Worm (Caenorhabditis elegans) whole organism, midembryonic: ENCODE results near the gene ZK1320.9.

Experiments used
- T22C8.4 ChIP-seq: fragments of 200-800 bp; sonication (Bioruptor generic); IDR thresholded peaks from 2 replicates; pipeline ENCODE4 v1.3.6; 2022; ENCODE audit warnings: missing genetic modification characterization, missing compliant biosample characterization
- cog-1 ChIP-seq: sonication (generic microtip); optimal IDR thresholded peaks from 2 replicates; lab custom pipeline; 2016; ENCODE audit warnings: missing genetic modification characterization, missing compliant biosample characterization
- flt-1 ChIP-seq: fragments of 200-800 bp; sonication (Bioruptor generic); IDR thresholded peaks from 2 replicates; pipeline ENCODE4 v1.3.6; 2022; ENCODE audit warnings: missing genetic modification characterization, missing compliant biosample characterization
- klf-2 ChIP-seq: fragments of 200-800 bp; sonication (Bioruptor generic); conservative IDR thresholded peaks from 2 replicates; pipeline ENCODE4 v1.3.6; 2022; ENCODE audit warnings: missing genetic modification reagents, missing genetic modification characterization, missing compliant biosample characterization
- med-1 ChIP-seq: sonication (generic microtip); optimal IDR thresholded peaks from 2 replicates; lab custom pipeline; 2017; ENCODE audit warnings: missing genetic modification characterization, mild to moderate bottlenecking, missing compliant biosample characterization, antibody characterized with exemption, missing genetic modification reagents; ENCODE audit not compliant: insufficient read depth
- ref-1 ChIP-seq: fragments of 200-800 bp; sonication (Bioruptor generic); conservative IDR thresholded peaks from 2 replicates; pipeline ENCODE4 v1.3.6; 2022; ENCODE audit warnings: missing genetic modification reagents, missing genetic modification characterization, missing compliant biosample characterization
- tab-1 ChIP-seq: fragments of 200-800 bp; sonication (Bioruptor generic); IDR thresholded peaks from 2 replicates; pipeline ENCODE4 v1.3.6; 2022; ENCODE audit warnings: missing genetic modification characterization, missing compliant biosample characterization
- ztf-23 ChIP-seq: fragments of 200-800 bp; sonication (Bioruptor generic); IDR thresholded peaks from 2 replicates; pipeline ENCODE4 v1.3.6; 2022; ENCODE audit warnings: missing genetic modification reagents, missing genetic modification characterization, missing compliant biosample characterization
- ztf-29 ChIP-seq: fragments of 200-800 bp; sonication (Bioruptor generic); IDR thresholded peaks from 2 replicates; pipeline ENCODE4 v1.3.6; 2022; ENCODE audit warnings: missing genetic modification reagents, missing genetic modification characterization, missing compliant biosample characterization

ZK1320.9 gene

DNA sequence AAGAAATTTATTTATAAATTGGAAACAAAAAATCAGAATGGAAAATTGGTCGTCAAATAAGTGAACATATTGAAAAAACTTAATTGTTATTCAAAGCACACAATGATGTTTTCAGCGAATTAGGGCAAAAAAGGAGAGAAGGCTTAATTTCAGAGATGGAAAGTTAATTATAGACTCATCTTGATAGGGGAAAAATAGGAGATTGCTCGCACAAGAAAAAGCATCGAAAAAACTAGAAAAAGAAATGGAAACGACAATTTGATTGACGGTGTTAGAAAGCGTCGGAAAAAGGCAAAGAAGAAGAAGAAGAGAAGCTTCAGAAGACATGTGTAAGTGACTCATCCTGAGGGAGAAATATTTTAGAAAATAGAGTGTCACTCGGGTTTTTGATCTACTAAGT, 9.4 kb upstream of the ZK1320.9 start:
- no peak for TF ChIP-seq ztf-23 (GFP tag; lab: Robert Waterston, UW)
- no peak for TF ChIP-seq klf-2
- no peak for TF ChIP-seq tab-1 (GFP tag; lab: Robert Waterston, UW)
- TF ChIP-seq med-1 (GFP tag; lab: Kevin White, UChicago), result no peak
- no peak for TF ChIP-seq flt-1 (GFP tag; lab: Robert Waterston, UW)
- TF ChIP-seq ref-1 (GFP tag; lab: Robert Waterston, UW), result no peak
- no peak for TF ChIP-seq ztf-29 (GFP tag; lab: Robert Waterston, UW)
- TF ChIP-seq cog-1, result no peak
- TF ChIP-seq T22C8.4 (GFP tag; lab: Robert Waterston, UW), result no peak

DNA sequence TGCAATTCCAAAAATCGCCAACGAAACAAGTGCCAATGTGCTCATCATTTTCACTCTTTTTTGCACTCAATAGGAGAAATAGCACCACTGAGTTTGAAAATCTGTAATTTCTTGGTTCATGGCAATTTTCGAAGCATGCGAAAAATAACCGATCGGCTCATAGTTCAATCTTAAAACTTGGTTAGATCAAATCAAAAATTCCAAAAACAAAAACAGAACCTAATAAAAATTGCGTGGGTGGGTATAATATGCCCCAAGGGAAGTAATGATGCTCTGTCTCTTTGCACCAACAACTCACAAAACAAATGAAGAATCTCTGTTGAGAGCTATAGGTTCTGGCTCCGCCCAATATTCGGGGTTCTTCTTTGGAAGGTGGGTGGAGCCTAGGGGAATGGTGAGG, 5.3 kb upstream of the ZK1320.9 start, which contains the start of gene nlp-11:
Gene nlp-11 (minus strand): TSS at position 101 of the 400 bp plus-strand sequence.
- TF ChIP-seq T22C8.4 (GFP tag; lab: Robert Waterston, UW) (no peak), cog-1 (no peak), tab-1 (GFP tag; lab: Robert Waterston, UW) (no peak), med-1 (GFP tag; lab: Kevin White, UChicago) (no peak), ztf-29 (GFP tag; lab: Robert Waterston, UW) (no peak), ztf-23 (GFP tag; lab: Robert Waterston, UW) (no peak), flt-1 (GFP tag; lab: Robert Waterston, UW) (no peak), ref-1 (GFP tag; lab: Robert Waterston, UW) (no peak), klf-2 (no peak)

DNA sequence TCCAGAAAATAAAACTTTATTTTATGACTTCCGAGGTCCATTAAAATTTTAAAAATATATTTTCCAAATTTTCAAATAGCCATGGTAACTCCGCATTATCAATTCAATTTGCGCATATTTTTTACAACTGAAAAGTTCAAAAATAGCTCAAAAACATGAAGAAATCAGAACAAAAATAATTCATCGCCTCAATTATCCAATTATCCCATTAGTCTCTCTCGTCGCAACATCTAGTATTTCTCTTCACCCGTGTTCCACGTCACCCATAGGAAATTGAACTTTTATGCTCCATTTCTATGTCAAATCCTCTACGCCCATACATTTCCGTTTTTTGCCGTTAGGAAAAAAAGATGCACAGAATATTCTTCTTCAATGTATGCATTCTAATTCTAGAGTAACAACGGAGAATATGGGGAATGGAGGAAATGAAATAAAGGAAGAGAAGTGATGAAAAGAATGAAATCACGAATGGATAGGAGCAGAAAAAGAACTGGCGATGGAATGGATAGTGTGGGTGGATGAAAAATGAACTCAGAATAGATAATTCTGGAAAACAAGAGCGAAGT, 3.6 kb upstream of the ZK1320.9 start:
- no peak for TF ChIP-seq ref-1 (GFP tag; lab: Robert Waterston, UW)
- TF ChIP-seq T22C8.4 (GFP tag; lab: Robert Waterston, UW), result no peak
- TF ChIP-seq tab-1 (GFP tag; lab: Robert Waterston, UW), result no peak
- no peak for TF ChIP-seq ztf-23 (GFP tag; lab: Robert Waterston, UW)
- no peak for TF ChIP-seq cog-1
- no peak for TF ChIP-seq ztf-29 (GFP tag; lab: Robert Waterston, UW)
- no peak for TF ChIP-seq med-1 (GFP tag; lab: Kevin White, UChicago)
- TF ChIP-seq flt-1 (GFP tag; lab: Robert Waterston, UW), result no peak
- TF ChIP-seq klf-2, result no peak

DNA sequence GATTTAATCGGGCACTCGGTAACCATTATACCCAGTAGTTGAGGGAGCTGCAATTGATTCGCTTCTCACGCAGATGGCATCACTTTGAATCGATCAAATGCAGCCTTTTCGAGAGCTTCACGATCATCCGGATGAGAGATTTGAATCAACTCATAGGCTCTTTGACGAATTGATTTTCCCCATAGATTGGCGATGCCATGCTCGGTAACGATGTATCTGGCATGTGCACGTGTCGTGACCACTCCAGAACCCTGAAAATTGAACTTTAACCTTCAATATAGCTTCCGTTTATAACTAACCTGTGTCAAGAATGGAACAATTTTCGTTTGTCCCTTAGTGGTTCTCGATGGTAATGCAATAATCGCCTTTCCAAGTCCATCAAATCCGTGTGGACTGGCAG, 2.3 kb downstream of the ZK1320.9 start:
- TF ChIP-seq flt-1 (GFP tag; lab: Robert Waterston, UW), result no peak
- TF ChIP-seq ztf-29 (GFP tag; lab: Robert Waterston, UW), result no peak
- TF ChIP-seq cog-1, result no peak
- TF ChIP-seq ztf-23 (GFP tag; lab: Robert Waterston, UW), result no peak
- TF ChIP-seq tab-1 (GFP tag; lab: Robert Waterston, UW), result no peak
- TF ChIP-seq ref-1 (GFP tag; lab: Robert Waterston, UW), result no peak
- no peak for TF ChIP-seq T22C8.4 (GFP tag; lab: Robert Waterston, UW)

DNA sequence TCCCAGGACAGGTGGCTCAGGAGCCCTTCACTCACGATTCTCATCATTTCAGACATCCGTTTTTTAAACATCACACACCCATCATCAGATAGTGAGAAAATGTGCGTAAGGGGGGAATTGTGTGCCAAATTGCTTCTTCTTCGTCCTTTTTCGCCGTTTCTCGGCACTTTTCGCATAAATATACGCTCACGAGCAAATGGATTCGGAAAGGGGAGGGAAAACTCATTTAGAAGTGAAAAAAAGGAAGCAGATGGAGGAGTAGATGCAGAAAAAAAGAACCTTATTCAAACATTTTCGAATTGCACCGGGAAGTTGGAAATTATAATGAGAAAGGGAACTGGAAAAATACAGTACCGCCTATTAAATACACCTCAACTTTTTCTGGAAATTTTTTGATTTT, 4.5 kb downstream of the ZK1320.9 start:
- TF ChIP-seq ztf-23 (GFP tag; lab: Robert Waterston, UW) (no peak), T22C8.4 (GFP tag; lab: Robert Waterston, UW) (no peak), med-1 (GFP tag; lab: Kevin White, UChicago) (no peak), ref-1 (GFP tag; lab: Robert Waterston, UW) (no peak), flt-1 (GFP tag; lab: Robert Waterston, UW) (no peak), klf-2 (no peak), tab-1 (GFP tag; lab: Robert Waterston, UW) (no peak), ztf-29 (GFP tag; lab: Robert Waterston, UW) (no peak)

DNA sequence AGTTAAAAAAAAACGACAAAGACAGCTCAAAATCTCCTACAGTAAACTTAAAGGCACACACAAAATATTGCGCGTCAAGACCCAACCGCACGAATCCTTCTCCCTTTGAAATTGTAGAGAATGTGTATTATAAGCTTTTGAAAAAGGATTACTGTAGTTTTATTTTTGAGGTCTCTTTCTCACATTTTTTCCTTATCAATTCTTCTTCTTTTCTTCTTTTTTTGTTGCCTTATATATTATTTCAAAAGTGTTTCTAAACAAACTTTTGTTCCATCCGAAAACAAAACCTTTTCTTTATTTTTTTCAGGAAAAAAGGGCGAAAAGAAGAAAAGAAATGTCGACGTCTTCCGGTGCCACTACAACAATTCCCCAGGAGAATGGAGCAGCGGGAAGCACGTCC, 6.0 kb downstream of the ZK1320.9 start, which contains the start of gene ZK1320.13:
Gene ZK1320.13 (plus strand): TSS at position 301 of the 400 bp plus-strand sequence.
- TF ChIP-seq flt-1 (GFP tag; lab: Robert Waterston, UW), result no peak
- no peak for TF ChIP-seq klf-2
- no peak for TF ChIP-seq ztf-29 (GFP tag; lab: Robert Waterston, UW)

DNA sequence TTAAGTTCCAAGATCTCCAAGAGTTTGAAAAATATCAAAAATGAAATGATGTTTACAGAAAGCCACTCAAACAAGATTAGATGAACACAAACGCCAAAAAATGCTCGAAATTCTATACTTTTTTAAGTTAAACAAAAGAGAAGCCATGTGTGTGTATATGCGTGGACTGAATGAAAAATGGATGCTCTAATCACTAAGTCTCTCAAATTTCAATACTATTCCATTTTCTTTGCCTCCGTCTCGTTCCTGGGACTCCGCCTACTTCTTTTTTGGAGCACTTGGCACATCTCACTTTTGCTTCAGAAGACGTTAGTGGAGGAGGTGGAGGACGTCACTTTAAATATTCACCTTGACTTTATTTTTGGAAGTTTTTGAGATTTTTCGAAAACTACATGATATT, 6.7 kb downstream of the ZK1320.9 start:
- TF ChIP-seq klf-2 (no peak), ztf-29 (GFP tag; lab: Robert Waterston, UW) (no peak), ref-1 (GFP tag; lab: Robert Waterston, UW) (no peak), flt-1 (GFP tag; lab: Robert Waterston, UW) (no peak), cog-1 (no peak), tab-1 (GFP tag; lab: Robert Waterston, UW) (no peak), ztf-23 (GFP tag; lab: Robert Waterston, UW) (no peak), med-1 (GFP tag; lab: Kevin White, UChicago) (no peak), T22C8.4 (GFP tag; lab: Robert Waterston, UW) (no peak)

DNA sequence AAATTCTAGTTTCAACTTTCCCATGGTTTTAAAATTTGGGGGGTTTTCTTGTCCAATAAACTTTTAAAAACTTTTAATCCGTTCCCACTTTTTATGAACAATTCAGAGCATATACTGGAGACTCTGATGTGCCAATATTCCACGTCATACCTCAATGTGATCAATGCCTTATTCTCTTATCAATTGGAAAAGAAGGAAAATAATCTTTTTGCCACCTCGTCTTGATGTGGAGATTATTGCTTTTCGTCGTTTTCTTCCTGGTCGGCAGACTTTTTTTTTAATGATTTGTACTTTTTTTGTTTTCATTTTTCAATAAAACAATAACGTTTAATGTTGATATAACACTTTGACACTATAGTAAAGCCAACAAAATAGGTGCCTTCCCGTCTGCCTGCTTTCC, 9.0 kb downstream of the ZK1320.9 start:
- TF ChIP-seq ztf-23 (GFP tag; lab: Robert Waterston, UW) (no peak), ztf-29 (GFP tag; lab: Robert Waterston, UW) (no peak), med-1 (GFP tag; lab: Kevin White, UChicago) (no peak), klf-2 (no peak), flt-1 (GFP tag; lab: Robert Waterston, UW) (no peak), cog-1 (no peak), tab-1 (GFP tag; lab: Robert Waterston, UW) (no peak), ref-1 (GFP tag; lab: Robert Waterston, UW) (no peak), T22C8.4 (GFP tag; lab: Robert Waterston, UW) (no peak)

DNA sequence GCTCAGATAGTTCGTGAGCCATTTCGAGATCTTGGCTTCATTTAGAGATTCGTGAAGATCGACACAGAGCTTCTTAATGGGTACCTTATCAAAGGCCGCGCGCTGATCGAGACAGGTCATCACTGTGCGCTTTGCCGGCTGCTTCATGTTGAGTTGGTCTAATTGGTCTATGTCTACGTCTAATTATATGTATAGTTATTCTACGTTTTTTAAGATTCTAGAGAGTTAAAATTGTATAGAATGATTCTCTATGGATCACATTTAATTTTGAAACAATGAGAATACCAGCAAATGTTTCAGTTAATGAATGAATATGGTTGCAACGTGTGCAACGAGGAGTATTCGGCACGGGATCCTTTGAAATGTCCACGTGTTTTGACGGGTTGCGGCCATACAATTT, 11.8 kb downstream of the ZK1320.9 start, which contains the start of gene arc-1:
Gene arc-1 (plus strand): TSS at position 301 of the 400 bp plus-strand sequence.
- TF ChIP-seq med-1 (GFP tag; lab: Kevin White, UChicago) (no peak), T22C8.4 (GFP tag; lab: Robert Waterston, UW) (no peak), klf-2 (no peak), cog-1 (no peak), ztf-29 (GFP tag; lab: Robert Waterston, UW) (no peak), tab-1 (GFP tag; lab: Robert Waterston, UW) (no peak), ref-1 (GFP tag; lab: Robert Waterston, UW) (no peak), flt-1 (GFP tag; lab: Robert Waterston, UW) (no peak)
